Worm (Caenorhabditis elegans) whole organism, early embryonic: Measurements from ENCODE around the gene nas-29.

Experiments
- aly-1 ChIP-seq: sonication (generic microtip); optimal IDR thresholded peaks from 2 replicates; lab custom pipeline; 2016; ENCODE audit warnings: missing genetic modification characterization, missing compliant biosample characterization
- ama-1 ChIP-seq: fragments of 150-350 bp; optimal IDR thresholded peaks from 2 replicates; lab custom pipeline; 2014
- ceh-13 ChIP-seq: fragments of 200-800 bp; sonication (Bioruptor generic); optimal IDR thresholded peaks from 2 replicates; lab custom pipeline; 2018; ENCODE audit warnings: mild to moderate bottlenecking, missing genetic modification characterization, missing compliant biosample characterization
- ceh-36 ChIP-seq: sonication (generic microtip); optimal IDR thresholded peaks from 2 replicates; lab custom pipeline; 2016; ENCODE audit warnings: missing genetic modification characterization, inconsistent platforms, missing compliant biosample characterization
- flt-1 ChIP-seq: fragments of 200-800 bp; sonication (Bioruptor generic); IDR thresholded peaks from 2 replicates; pipeline ENCODE4 v1.3.6; 2022; ENCODE audit warnings: missing genetic modification characterization, missing compliant biosample characterization
- hnd-1 ChIP-seq: sonication (generic microtip); optimal IDR thresholded peaks from 2 replicates; lab custom pipeline; 2016; ENCODE audit warnings: missing genetic modification characterization, missing compliant biosample characterization
- pes-1 ChIP-seq: fragments of 200-800 bp; sonication (Bioruptor generic); IDR thresholded peaks from 2 replicates; pipeline ENCODE4 v1.3.6; 2022; ENCODE audit warnings: missing genetic modification reagents, missing genetic modification characterization, missing compliant biosample characterization
- tbx-37 ChIP-seq: fragments of 200-800 bp; sonication (Bioruptor generic); conservative IDR thresholded peaks from 2 replicates; pipeline ENCODE4 v1.3.6; 2022; ENCODE audit warnings: missing genetic modification reagents, missing genetic modification characterization, missing compliant biosample characterization
- tra-4 ChIP-seq: sonication (generic microtip); optimal IDR thresholded peaks from 2 replicates; lab custom pipeline; 2017; ENCODE audit warnings: missing genetic modification characterization, missing compliant biosample characterization

ce11 chrII:5187934-5188333, 46.1 kb upstream of the nas-29 start:
- TF ChIP-seq hnd-1 (tag; lab: Kevin White, UChicago) (no peak), ceh-13 (GFP tag; lab: Kevin White, UChicago) (no peak), ceh-36 (tag; lab: Kevin White, UChicago) (no peak), pes-1 (GFP tag; lab: Robert Waterston, UW) (no peak), ama-1 (lab: Kevin White, UChicago) (no peak), flt-1 (GFP tag; lab: Robert Waterston, UW) (no peak), tra-4 (tag; lab: Kevin White, UChicago) (no peak), tbx-37 (GFP tag; lab: Robert Waterston, UW) (no peak), aly-1 (tag; lab: Kevin White, UChicago) (no peak)
